Worm (Caenorhabditis elegans) whole organism, L1 larva: ENCODE results near the gene pcca-1.

Experiments
- aha-1 ChIP-seq: fragments of 150-350 bp; optimal IDR thresholded peaks from 2 replicates; lab custom pipeline; 2014; ENCODE audit warnings: missing biosample characterization, missing genetic modification characterization
- fkh-8 ChIP-seq: sonication (generic microtip); optimal IDR thresholded peaks from 2 replicates; lab custom pipeline; 2016; ENCODE audit warnings: mild to moderate bottlenecking, missing genetic modification characterization, missing compliant biosample characterization
- lin-13 ChIP-seq: fragments of 150-350 bp; optimal IDR thresholded peaks from 2 replicates; lab custom pipeline; 2014; ENCODE audit warnings: missing biosample characterization, missing genetic modification reagents, missing genetic modification characterization
- nhr-11 ChIP-seq: fragments of 150-350 bp; optimal IDR thresholded peaks from 2 replicates; lab custom pipeline; 2014; ENCODE audit warnings: missing biosample characterization, missing genetic modification characterization
- pax-3 ChIP-seq: fragments of 200-800 bp; sonication (Bioruptor generic); optimal IDR thresholded peaks from 2 replicates; lab custom pipeline; 2018; ENCODE audit warnings: mild to moderate bottlenecking, missing genetic modification characterization, moderate library complexity, missing compliant biosample characterization

DNA sequence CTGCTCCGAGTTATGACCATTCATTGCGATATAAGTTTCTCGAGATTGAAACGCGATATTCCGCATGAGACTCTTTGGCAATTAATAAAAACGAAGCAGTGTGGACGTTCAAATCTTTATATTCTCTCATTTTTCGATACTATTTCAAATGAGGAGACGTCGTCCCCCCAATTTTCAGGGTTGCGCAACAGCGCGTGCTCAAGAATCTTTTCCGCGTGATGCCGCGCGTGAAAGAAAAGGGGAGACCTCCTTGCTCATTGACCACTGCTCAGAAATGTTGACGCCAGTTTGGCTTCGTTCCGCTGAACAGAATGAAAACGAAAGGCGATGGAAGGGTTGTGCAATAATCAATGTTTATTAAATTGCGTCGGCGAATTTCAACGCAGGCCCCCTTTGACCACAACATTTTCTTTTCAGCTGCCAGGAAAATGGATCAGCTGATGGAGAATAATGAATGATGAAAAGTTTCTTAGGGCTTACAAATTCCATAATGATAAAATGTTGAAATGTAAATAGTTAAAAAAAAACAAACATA lies 5.2 kb downstream of the pcca-1 start:
- TF ChIP-seq lin-13 (GFP tag; lab: Kevin White, UChicago): no peak
- no peak for TF ChIP-seq pax-3
- TF ChIP-seq aha-1 (tag; lab: Kevin White, UChicago): no peak
- no peak for TF ChIP-seq fkh-8 (tag; lab: Kevin White, UChicago)
- no peak for TF ChIP-seq nhr-11 (tag; lab: Kevin White, UChicago)
